Worm (Caenorhabditis elegans) whole organism, L2 larva: ENCODE measurements around the gene C18H7.1.

Experiments
- C34F6.9 ChIP-seq: fragments of 150-350 bp; optimal IDR thresholded peaks from 2 replicates; lab custom pipeline; 2014; ENCODE audit warnings: missing biosample characterization, missing genetic modification characterization
- F13H6.1 ChIP-seq: sonication (generic microtip); optimal IDR thresholded peaks from 2 replicates; lab custom pipeline; 2016; ENCODE audit warnings: missing genetic modification characterization, missing compliant biosample characterization
- R02D3.7 ChIP-seq: fragments of 150-350 bp; optimal IDR thresholded peaks from 2 replicates; lab custom pipeline; 2014; ENCODE audit warnings: missing biosample characterization, missing genetic modification characterization
- ZK546.5 ChIP-seq: sonication (generic microtip); optimal IDR thresholded peaks from 2 replicates; lab custom pipeline; 2017; ENCODE audit warnings: missing biosample characterization, missing genetic modification characterization
- alr-1 ChIP-seq: fragments of 150-350 bp; optimal IDR thresholded peaks from 2 replicates; lab custom pipeline; 2014; ENCODE audit warnings: missing biosample characterization, missing genetic modification characterization
- aly-2 ChIP-seq: fragments of 150-350 bp; optimal IDR thresholded peaks from 2 replicates; lab custom pipeline; 2014; ENCODE audit warnings: missing biosample characterization, missing genetic modification characterization
- ama-1 ChIP-seq: fragments of 150-350 bp; optimal IDR thresholded peaks from 2 replicates; lab custom pipeline; 2018; ENCODE audit warnings: inconsistent platforms
- blmp-1 ChIP-seq: sonication (generic microtip); optimal IDR thresholded peaks from 2 replicates; lab custom pipeline; 2017; ENCODE audit warnings: missing genetic modification characterization, mild to moderate bottlenecking, missing compliant biosample characterization, antibody characterized with exemption, moderate library complexity; ENCODE audit not compliant: insufficient read depth
- ceh-16 ChIP-seq: fragments of 150-350 bp; optimal IDR thresholded peaks from 2 replicates; lab custom pipeline; 2014; ENCODE audit warnings: missing biosample characterization, missing genetic modification characterization
- crh-2 ChIP-seq: sonication (generic microtip); optimal IDR thresholded peaks from 2 replicates; lab custom pipeline; 2017; ENCODE audit warnings: missing biosample characterization, missing genetic modification characterization
- dmd-4 ChIP-seq: sonication (generic microtip); optimal IDR thresholded peaks from 2 replicates; lab custom pipeline; 2017; ENCODE audit warnings: missing biosample characterization, missing genetic modification characterization
- elt-3 ChIP-seq: sonication (generic microtip); optimal IDR thresholded peaks from 2 replicates; lab custom pipeline; 2017; ENCODE audit warnings: missing biosample characterization, missing genetic modification characterization
- fos-1 ChIP-seq: fragments of 150-350 bp; optimal IDR thresholded peaks from 2 replicates; lab custom pipeline; 2014; ENCODE audit warnings: missing biosample characterization, missing genetic modification characterization
- gmeb-1 ChIP-seq: fragments of 150-350 bp; optimal IDR thresholded peaks from 2 replicates; lab custom pipeline; 2014; ENCODE audit warnings: missing biosample characterization, missing genetic modification characterization
- lin-11 ChIP-seq: fragments of 150-350 bp; sonication (generic microtip); optimal IDR thresholded peaks from 2 replicates; lab custom pipeline; 2014; ENCODE audit warnings: missing biosample characterization, missing genetic modification characterization, inconsistent platforms, mixed read lengths
- lin-13 ChIP-seq: fragments of 150-350 bp; optimal IDR thresholded peaks from 2 replicates; lab custom pipeline; 2014; ENCODE audit warnings: missing biosample characterization, missing genetic modification reagents, missing genetic modification characterization
- lin-39 ChIP-seq: fragments of 150-350 bp; optimal IDR thresholded peaks from 2 replicates; lab custom pipeline; 2014; ENCODE audit warnings: missing biosample characterization, missing genetic modification reagents, missing genetic modification characterization
- lsy-2 ChIP-seq, 2 experiments: fragments of 150-350 bp in 1 of 2; sonication (generic microtip) in 1 of 2; optimal IDR thresholded peaks; 2 replicates each; lab custom pipeline; 2014 to 2017; ENCODE audit warnings: missing biosample characterization in 2 of 2, missing genetic modification characterization in 2 of 2
- mab-5 ChIP-seq: fragments of 150-350 bp; optimal IDR thresholded peaks from 2 replicates; lab custom pipeline; 2014; ENCODE audit warnings: missing biosample characterization, missing genetic modification characterization
- nhr-12 ChIP-seq: fragments of 150-350 bp; optimal IDR thresholded peaks from 2 replicates; lab custom pipeline; 2014; ENCODE audit warnings: missing biosample characterization, missing genetic modification characterization
- nhr-129 ChIP-seq: fragments of 150-350 bp; optimal IDR thresholded peaks from 2 replicates; lab custom pipeline; 2014; ENCODE audit warnings: missing biosample characterization, missing genetic modification characterization
- nhr-21 ChIP-seq: fragments of 150-350 bp; optimal IDR thresholded peaks from 2 replicates; lab custom pipeline; 2014; ENCODE audit warnings: missing biosample characterization, missing genetic modification characterization
- nhr-237 ChIP-seq: fragments of 150-350 bp; optimal IDR thresholded peaks from 2 replicates; lab custom pipeline; 2014; ENCODE audit warnings: missing biosample characterization, missing genetic modification characterization
- nhr-77 ChIP-seq: fragments of 150-350 bp; optimal IDR thresholded peaks from 2 replicates; lab custom pipeline; 2014; ENCODE audit warnings: missing biosample characterization, missing genetic modification characterization
- peb-1 ChIP-seq: fragments of 150-350 bp; optimal IDR thresholded peaks from 2 replicates; lab custom pipeline; 2014; ENCODE audit warnings: missing biosample characterization, missing genetic modification characterization
- sem-4 ChIP-seq: fragments of 150-350 bp; optimal IDR thresholded peaks from 2 replicates; lab custom pipeline; 2014; ENCODE audit warnings: missing biosample characterization, missing genetic modification reagents, missing genetic modification characterization
- skn-1 ChIP-seq: sonication (generic microtip); optimal IDR thresholded peaks from 2 replicates; lab custom pipeline; 2017; ENCODE audit warnings: missing biosample characterization, missing genetic modification characterization
- sma-3 ChIP-seq: sonication (generic microtip); optimal IDR thresholded peaks from 2 replicates; lab custom pipeline; 2016; ENCODE audit warnings: missing genetic modification reagents, missing genetic modification characterization, missing compliant biosample characterization
- sma-9 ChIP-seq, 2 experiments: fragments of 150-350 bp in 1 of 2; sonication (generic microtip) in 1 of 2; optimal IDR thresholded peaks; 2 replicates each; lab custom pipeline; 2014 to 2016; ENCODE audit warnings: missing genetic modification characterization in 2 of 2, mild to moderate bottlenecking in 1 of 2, missing biosample characterization in 1 of 2, missing compliant biosample characterization in 1 of 2, missing genetic modification reagents in 1 of 2, moderate library complexity in 1 of 2
- snpc-4 ChIP-seq: fragments of 150-350 bp; optimal IDR thresholded peaks from 2 replicates; lab custom pipeline; 2014; ENCODE audit warnings: missing biosample characterization, missing genetic modification characterization
- unc-55 ChIP-seq: fragments of 150-350 bp; sonication (generic microtip); optimal IDR thresholded peaks from 3 replicates; lab custom pipeline; 2014; ENCODE audit warnings: missing biosample characterization, missing genetic modification reagents, missing genetic modification characterization
- unc-62 ChIP-seq: fragments of 150-350 bp; optimal IDR thresholded peaks from 2 replicates; lab custom pipeline; 2014; ENCODE audit warnings: missing biosample characterization, missing genetic modification reagents, missing genetic modification characterization
- zag-1 ChIP-seq: fragments of 150-350 bp; optimal IDR thresholded peaks from 2 replicates; lab custom pipeline; 2014; ENCODE audit warnings: missing biosample characterization, missing genetic modification characterization
- ztf-11 ChIP-seq: sonication (generic microtip); optimal IDR thresholded peaks from 2 replicates; lab custom pipeline; 2017; ENCODE audit warnings: missing biosample characterization, missing genetic modification characterization

The C18H7.1 gene

ce11 chrIV:615244-615643 lies at the start of gene C18H7.1:
TSS of gene C18H7.1 (plus strand) at chrIV:615544.
- TF ChIP-seq snpc-4 (tag; lab: Kevin White, UChicago): no peak
- TF ChIP-seq unc-55 (GFP tag; lab: Kevin White, UChicago): no peak
- no peak for TF ChIP-seq fos-1 (tag; lab: Kevin White, UChicago)
- no peak for TF ChIP-seq peb-1
- no peak for TF ChIP-seq skn-1
- no peak for TF ChIP-seq nhr-12 (tag; lab: Kevin White, UChicago)
- no peak for TF ChIP-seq nhr-237 (tag; lab: Kevin White, UChicago)
- no peak for TF ChIP-seq lin-11 (tag; lab: Kevin White, UChicago)
- no peak for TF ChIP-seq F13H6.1 (tag; lab: Kevin White, UChicago)
- TF ChIP-seq crh-2 (tag; lab: Kevin White, UChicago): no peak
- TF ChIP-seq unc-62 (GFP tag; lab: Kevin White, UChicago): no peak
- TF ChIP-seq lin-13 (GFP tag; lab: Kevin White, UChicago): no peak
- TF ChIP-seq R02D3.7: no peak
- TF ChIP-seq gmeb-1: no peak
- no peak for TF ChIP-seq ztf-11 (tag; lab: Kevin White, UChicago)

- TF ChIP-seq ama-1 (lab: Kevin White, UChicago) (no peak), lin-11 (tag; lab: Kevin White, UChicago) (no peak), nhr-21 (tag; lab: Kevin White, UChicago) (no peak), lsy-2 (tag; optimal IDR thresholded peaks at IDR 0.05; lab: Kevin White, UChicago) (no peak), skn-1 (no peak), blmp-1 (no peak), lin-39 (tag; lab: Kevin White, UChicago) (no peak), dmd-4 (no peak), sma-3 (GFP tag; lab: Kevin White, UChicago) (no peak), aly-2 (tag; lab: Kevin White, UChicago) (no peak), nhr-129 (tag; lab: Kevin White, UChicago) (no peak), sem-4 (tag; lab: Kevin White, UChicago) (no peak)
Observed at ce11 chrIV:570799-571300, 44.5 kb upstream of the C18H7.1 start, which contains the start of gene F56A11.5. TSS of gene F56A11.5 (minus strand) at chrIV:570849.

DNA sequence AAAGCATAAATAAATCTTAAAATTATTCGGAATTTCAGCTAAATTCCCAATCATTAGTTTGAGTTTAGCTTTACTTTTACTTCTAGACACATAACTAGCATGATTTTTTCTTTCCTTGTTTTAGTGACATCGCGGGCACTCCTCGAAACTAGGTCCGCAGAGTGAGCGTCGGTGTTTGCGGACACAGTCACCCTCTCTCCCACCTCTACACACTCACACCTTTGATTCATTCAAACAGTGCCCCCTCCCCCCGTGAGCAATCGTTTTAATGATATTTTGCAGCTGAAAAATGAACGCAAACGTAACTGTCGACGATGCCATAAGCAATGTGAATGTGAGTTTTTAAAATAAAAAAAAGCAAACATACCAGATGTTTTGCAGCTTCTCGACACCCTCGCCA lies 42.9 kb upstream of the C18H7.1 start, which contains the start of gene gex-2:
TSS of gene gex-2 (plus strand) at position 283 of the 400 bp plus-strand sequence.
- TF ChIP-seq C34F6.9 (tag; lab: Kevin White, UChicago) (no peak), gmeb-1 (no peak), fos-1 (tag; lab: Kevin White, UChicago) (peak; percentile 47), ceh-16 (tag; lab: Kevin White, UChicago) (no peak), mab-5 (tag; lab: Kevin White, UChicago) (no peak), nhr-12 (tag; lab: Kevin White, UChicago) (no peak), lin-11 (tag; lab: Kevin White, UChicago) (no peak), nhr-77 (tag; lab: Kevin White, UChicago) (no peak), unc-55 (GFP tag; lab: Kevin White, UChicago) (peak; percentile 29), sem-4 (tag; lab: Kevin White, UChicago) (no peak), nhr-129 (tag; lab: Kevin White, UChicago) (peak; percentile 11)

ce11 chrIV:580512-580911 lies 34.8 kb upstream of the C18H7.1 start:
- TF ChIP-seq ZK546.5 (tag; lab: Kevin White, UChicago): no peak
- no peak for TF ChIP-seq aly-2 (tag; lab: Kevin White, UChicago)
- no peak for TF ChIP-seq mab-5 (tag; lab: Kevin White, UChicago)
- TF ChIP-seq alr-1: no peak
- no peak for TF ChIP-seq blmp-1

DNA sequence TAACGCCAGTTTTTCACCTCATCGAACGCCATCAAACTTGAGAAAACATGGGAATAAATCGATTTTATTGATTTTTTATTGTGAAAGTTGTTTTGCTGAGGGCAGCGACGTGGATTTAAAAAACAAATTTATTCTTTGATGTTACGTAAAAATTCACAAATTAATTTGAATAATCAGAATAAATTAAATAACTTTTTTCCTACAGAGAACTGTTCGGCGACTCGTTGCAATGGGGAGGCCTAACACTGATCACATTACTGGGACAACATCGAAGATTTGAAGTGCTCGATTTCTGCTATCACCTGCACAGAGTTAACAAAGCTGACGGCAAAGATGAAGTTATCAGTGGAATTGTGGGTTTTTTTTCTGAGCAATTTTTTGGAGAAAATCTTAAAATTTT lies 33.2 kb upstream of the C18H7.1 start, which contains the start of gene F56A11.6:
TSS of gene F56A11.6 (minus strand) at position 101 of the 400 bp plus-strand sequence.
- TF ChIP-seq sma-3 (GFP tag; lab: Kevin White, UChicago) (no peak), sma-9 (GFP tag; optimal IDR thresholded peaks at IDR 0.05; lab: Kevin White, UChicago) (no peak), sma-9 (tag; optimal IDR thresholded peaks at IDR 0.05; lab: Kevin White, UChicago) (no peak), aly-2 (tag; lab: Kevin White, UChicago) (no peak), gmeb-1 (no peak), nhr-129 (tag; lab: Kevin White, UChicago) (no peak), unc-55 (GFP tag; lab: Kevin White, UChicago) (no peak), F13H6.1 (tag; lab: Kevin White, UChicago) (no peak), mab-5 (tag; lab: Kevin White, UChicago) (no peak), ama-1 (lab: Kevin White, UChicago) (no peak), R02D3.7 (no peak), zag-1 (tag; lab: Kevin White, UChicago) (no peak), elt-3 (tag; lab: Kevin White, UChicago) (no peak)
- TF ChIP-seq, all 48 proteins: peak for 0
